Worm (Caenorhabditis elegans) whole organism, L4/young adult: ENCODE results near the gene Y75B8A.34.

ENCODE experiments used
- W03F9.2 ChIP-seq: fragments of 150-350 bp; optimal IDR thresholded peaks from 2 replicates; lab custom pipeline; 2014; ENCODE audit warnings: missing biosample characterization, missing genetic modification characterization
- dao-5 ChIP-seq: sonication (generic microtip); optimal IDR thresholded peaks from 2 replicates; lab custom pipeline; 2016; ENCODE audit warnings: missing genotype, missing genetic modification characterization, moderate library complexity, missing compliant biosample characterization
- him-1 ChIP-seq: sonication (generic microtip); optimal IDR thresholded peaks from 2 replicates; lab custom pipeline; 2016; ENCODE audit warnings: missing genotype, missing genetic modification reagents, missing genetic modification characterization, missing compliant biosample characterization

- TF ChIP-seq dao-5 (tag; lab: Kevin White, UChicago) = no peak
- no peak for TF ChIP-seq him-1 (tag; lab: Kevin White, UChicago)
- TF ChIP-seq W03F9.2 = no peak
Measured at ce11 chrIII:12349027-12349426, 10.3 kb upstream of the Y75B8A.34 start.
